Fruit fly (Drosophila melanogaster): ENCODE measurements around the gene Klp98A.
A peak's percentile ranks its signal among the peaks of the same experiment; 100 is the strongest.

Gene Klp98A

DNA sequence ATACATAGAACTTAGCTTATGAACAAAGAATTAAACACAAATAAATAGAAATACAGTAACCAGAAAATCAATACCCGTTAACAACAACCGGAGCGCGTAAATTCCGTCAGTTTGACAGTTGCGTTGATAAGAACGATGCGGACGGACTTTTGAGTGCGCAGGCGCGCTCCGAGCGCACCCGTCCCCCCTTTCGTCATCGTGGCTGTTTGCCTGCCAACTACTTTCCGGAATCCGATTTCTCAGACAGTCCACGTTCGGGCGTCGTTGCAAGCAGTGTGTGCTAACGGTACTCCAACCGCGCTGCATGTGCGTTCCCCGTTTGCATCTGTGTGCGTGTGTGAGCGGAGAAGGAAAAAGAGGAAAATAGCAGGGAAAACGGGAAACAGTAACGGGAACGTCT lies 49.1 kb upstream of the Klp98A start (continued):
- TF ChIP-seq CG8290 (GFP tag; optimal IDR thresholded peaks at IDR 0.05) (no peak), CG8290 (tag; optimal IDR thresholded peaks at IDR 0.05) (peak in 1 of 2 experiments; percentile 46), Bgb (GFP tag; IDR thresholded peaks at IDR 0.05; ENCODE audit: partially characterized antibody) (0 out of 2 replicates have a peak, but pooled peaks have one; percentile 26), rib (GFP tag; IDR thresholded peaks at IDR 0.05) (no peak), zfh1 (GFP tag; IDR thresholded peaks at IDR 0.05) (0 out of 3 replicates have a peak, but pooled peaks have one; percentile 12), CG13775 (GFP tag; optimal IDR thresholded peaks at IDR 0.05) (no peak), CG2889 (GFP tag; IDR thresholded peaks at IDR 0.05) (no peak), ato (GFP tag; IDR thresholded peaks at IDR 0.05; ENCODE audit: partially characterized antibody) (peak; percentile 36; the same call in 1 of the 2 replicates), nerfin-1 (tag; optimal IDR thresholded peaks at IDR 0.05) (peak; percentile 98), CG12769 (tag; optimal IDR thresholded peaks at IDR 0.05) (peak; percentile 66), HLH3B (GFP tag; IDR thresholded peaks at IDR 0.05) (0 out of 2 replicates have a peak, but pooled peaks have one; percentile 6), CG5245 (GFP tag; optimal IDR thresholded peaks at IDR 0.05) (no peak), CG6791 (GFP tag; IDR thresholded peaks at IDR 0.05; ENCODE audit: partially characterized antibody) (peak; percentile 35; the same call in 1 of the 3 replicates), CG1603 (tag; optimal IDR thresholded peaks at IDR 0.05) (peak; percentile 7), onecut (GFP tag; IDR thresholded peaks at IDR 0.05) (peak; percentile 94), CG31365 (tag; optimal IDR thresholded peaks at IDR 0.05) (peak; percentile 70), so (GFP tag; IDR thresholded peaks at IDR 0.05) (peak; percentile 21; the same call in 1 of the 3 replicates), Gug (GFP tag; IDR thresholded peaks at IDR 0.05) (0 out of 4 replicates have a peak, but pooled peaks have one; percentile 7), crol (GFP tag; IDR thresholded peaks at IDR 0.05) (peak; percentile 91), abd-A (tag; optimal IDR thresholded peaks at IDR 0.05) (peak; percentile 49), amos (GFP tag; IDR thresholded peaks at IDR 0.05; ENCODE audit: partially characterized antibody) (peak; percentile 40; the same call in 1 of the 2 replicates), sd (tag; optimal IDR thresholded peaks at IDR 0.05) (peak; percentile 61), lbe (GFP tag; optimal IDR thresholded peaks at IDR 0.05) (no peak), stc (GFP tag; IDR thresholded peaks at IDR 0.05) (0 out of 2 replicates have a peak, but pooled peaks have one; percentile 7), ranshi (GFP tag; IDR thresholded peaks at IDR 0.05) (peak; percentile 8; the same call in 1 of the 2 replicates), CG34422 (GFP tag; IDR thresholded peaks at IDR 0.05) (peak; percentile 41; the same call in 1 of the 3 replicates), CG6272 (GFP tag; IDR thresholded peaks at IDR 0.05) (peak; percentile 22; the same call in 1 of the 2 replicates), CG16779 (GFP tag; IDR thresholded peaks at IDR 0.05) (peak; percentile 70), Deaf1 (tag; optimal IDR thresholded peaks at IDR 0.05) (peak; percentile 92), grn (GFP tag; optimal IDR thresholded peaks at IDR 0.05) (no peak), pfk (GFP tag; optimal IDR thresholded peaks at IDR 0.05) (no peak), ewg (GFP tag; optimal IDR thresholded peaks at IDR 0.05) (peak; percentile 96), jumu (GFP tag; optimal IDR thresholded peaks at IDR 0.05) (no peak), CG13624 (GFP tag; optimal IDR thresholded peaks at IDR 0.05) (no peak), chinmo (GFP tag; IDR thresholded peaks at IDR 0.05; ENCODE audit: partially characterized antibody) (peak; percentile 45; the same call in 1 of the 4 replicates), HLH4C (GFP tag; IDR thresholded peaks at IDR 0.05; ENCODE audit: partially characterized antibody) (peak; percentile 35; the same call in 1 of the 3 replicates), bsh (GFP tag; optimal IDR thresholded peaks at IDR 0.05) (no peak)

DNA sequence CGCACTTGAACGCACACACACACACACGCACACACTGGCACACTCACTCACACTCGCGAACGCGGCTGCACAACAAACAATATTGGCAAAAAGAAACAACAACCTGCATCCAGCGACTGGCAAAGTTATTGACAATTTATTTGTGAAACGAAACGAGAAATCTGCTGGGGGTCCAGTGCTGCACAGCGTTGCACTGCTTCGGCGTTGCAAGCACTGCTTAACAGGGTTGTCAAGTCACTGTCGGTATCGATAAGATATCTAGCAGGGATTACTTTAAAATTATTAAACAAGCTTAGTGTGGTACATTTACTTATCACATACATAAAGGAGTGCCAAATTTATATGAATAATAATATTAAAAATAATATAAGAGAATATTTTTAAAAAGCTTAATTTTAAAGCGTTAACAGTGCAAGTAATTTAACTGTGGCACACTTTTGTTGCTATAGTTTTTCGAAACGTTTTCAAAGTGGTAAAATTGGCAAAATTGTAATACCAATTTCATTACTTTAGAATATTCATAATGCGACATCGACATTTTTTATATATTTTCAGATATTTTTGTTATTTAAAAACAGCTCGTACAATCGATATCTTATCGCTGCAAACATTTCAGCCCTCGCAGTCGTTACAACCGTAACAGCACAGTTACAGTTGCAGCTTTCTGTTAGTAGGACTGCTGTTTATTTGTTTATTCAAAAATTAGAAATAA lies 48.4 kb upstream of the Klp98A start, which contains the start of the genes dsd and Tusp:
Gene dsd, minus strand, starts transcription at position 179 of the 712 bp plus-strand sequence.
Gene Tusp, plus strand, starts transcription at position 662 of the 712 bp plus-strand sequence.
- peak; percentile 56; the same call in 1 of the 3 replicates for TF ChIP-seq Doc3 (GFP tag; IDR thresholded peaks at IDR 0.05; ENCODE audit: partially characterized antibody)
- peak; percentile 74 for TF ChIP-seq CG2712 (tag; optimal IDR thresholded peaks at IDR 0.05)
- TF ChIP-seq phol (tag; optimal IDR thresholded peaks at IDR 0.05) = peak; percentile 79
- TF ChIP-seq sd (tag; optimal IDR thresholded peaks at IDR 0.05) = no peak
- peak; percentile 59 for TF ChIP-seq cato (GFP tag; optimal IDR thresholded peaks at IDR 0.05; ENCODE audit: borderline replicate concordance)
- no peak for TF ChIP-seq Stat92E (GFP tag; optimal IDR thresholded peaks at IDR 0.05)
- TF ChIP-seq CG12299 (tag; optimal IDR thresholded peaks at IDR 0.05) = peak; percentile 28
- peak; percentile 74 for TF ChIP-seq CG7928 (GFP tag; optimal IDR thresholded peaks at IDR 0.05)
- TF ChIP-seq Lhr (GFP tag; optimal IDR thresholded peaks at IDR 0.05) = peak; percentile 49
- peak; percentile 64 for TF ChIP-seq CG8924 (tag; optimal IDR thresholded peaks at IDR 0.05)
- TF ChIP-seq CG10209 (GFP tag; optimal IDR thresholded peaks at IDR 0.05) = peak; percentile 79
- peak; percentile 73 for TF ChIP-seq Dad (GFP tag; optimal IDR thresholded peaks at IDR 0.05)
- TF ChIP-seq pum (GFP tag; optimal IDR thresholded peaks at IDR 0.05) = peak; percentile 54
